Worm (Caenorhabditis elegans): ENCODE data around the gene srbc-7.

The srbc-7 gene

DNA sequence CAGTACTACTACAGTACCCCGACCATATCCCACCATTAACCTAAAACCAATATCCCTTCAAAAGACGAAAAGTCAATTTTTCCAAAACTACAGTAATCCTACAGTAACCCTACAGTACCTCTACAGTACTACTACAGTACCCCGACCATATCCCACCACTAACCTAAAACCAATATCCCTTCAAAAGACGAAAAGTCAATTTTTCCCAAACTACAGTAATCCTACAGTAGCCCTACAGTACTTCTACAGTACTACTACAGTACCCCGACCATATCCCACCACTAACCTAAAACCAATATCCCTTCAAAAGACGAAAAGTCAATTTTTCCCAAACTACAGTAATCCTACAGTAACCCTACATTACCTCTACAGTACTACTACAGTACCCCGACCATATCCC, 43.9 kb downstream of the srbc-7 start:
- TF ChIP-seq Y67H2A.10 (GFP tag; conservative IDR thresholded peaks at IDR 0.05) (peak; percentile 19; the same call in 1 of the 2 replicates), pbrm-1 (GFP tag; IDR thresholded peaks at IDR 0.05) (0 out of 2 replicates have a peak, but pooled peaks have one; percentile 34), F37B4.10 (GFP tag; IDR thresholded peaks at IDR 0.05) (peak; percentile 94; the same call in 1 of the 2 replicates), F39B2.1 (GFP tag; IDR thresholded peaks at IDR 0.05) (0 out of 2 replicates have a peak, but pooled peaks have one; percentile 51), egl-18 (GFP tag; IDR thresholded peaks at IDR 0.05) (0 out of 2 replicates have a peak, but pooled peaks have one; percentile 53), attf-3 (GFP tag; conservative IDR thresholded peaks at IDR 0.05) (peak; percentile 62), bed-1 (GFP tag; IDR thresholded peaks at IDR 0.05) (0 out of 2 replicates have a peak, but pooled peaks have one; percentile 20), ztf-6 (GFP tag; IDR thresholded peaks at IDR 0.05) (0 out of 2 replicates have a peak, but pooled peaks have one; percentile 35), bed-2 (GFP tag; IDR thresholded peaks at IDR 0.05) (peak; percentile 9; the same call in 1 of the 2 replicates), sea-2 (GFP tag; IDR thresholded peaks at IDR 0.05) (0 out of 2 replicates have a peak, but pooled peaks have one; percentile 33), ztf-28 (GFP tag; IDR thresholded peaks at IDR 0.05) (0 out of 2 replicates have a peak, but pooled peaks have one; percentile 43), ztf-25 (GFP tag; IDR thresholded peaks at IDR 0.05) (0 out of 2 replicates have a peak, but pooled peaks have one; percentile 75), ekl-4 (GFP tag; IDR thresholded peaks at IDR 0.05) (peak; percentile 21; the same call in 1 of the 2 replicates), egrh-3 (GFP tag; IDR thresholded peaks at IDR 0.05) (peak; percentile 88)

DNA sequence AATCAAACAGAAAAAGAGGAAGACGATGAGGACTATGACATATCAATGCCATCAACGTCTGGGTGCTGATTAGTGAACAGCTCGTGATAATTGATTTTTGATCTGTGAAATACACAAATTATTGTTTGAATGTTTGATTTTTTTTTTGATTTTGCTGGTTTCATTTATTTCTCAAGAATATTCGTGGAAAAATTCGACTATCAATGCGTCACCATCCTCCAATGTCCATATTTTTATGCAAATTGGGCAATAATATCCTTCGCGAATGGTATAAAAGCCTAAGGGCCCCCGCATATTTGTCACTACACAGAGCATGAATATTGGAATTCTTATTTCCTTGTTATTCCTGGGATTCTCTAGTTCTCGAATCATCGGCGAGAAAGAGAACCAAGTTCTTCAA, 47.6 kb downstream of the srbc-7 start, which contains the start of gene try-13:
Gene try-13, plus strand, starts transcription at position 301 of the 400 bp plus-strand sequence.
- TF ChIP-seq ztf-22 (GFP tag; optimal IDR thresholded peaks at IDR 0.05) (no peak), hmg-20 (GFP tag; IDR thresholded peaks at IDR 0.05) (no peak), mcd-1 (GFP tag; IDR thresholded peaks at IDR 0.05) (no peak), let-526 (GFP tag; IDR thresholded peaks at IDR 0.05) (no peak), lsy-27 (tag; optimal IDR thresholded peaks at IDR 0.05; ENCODE audit: borderline replicate concordance, insufficient read depth) (no peak), ZK185.1 (tag; optimal IDR thresholded peaks at IDR 0.05; ENCODE audit: poor library complexity, severe bottlenecking) (no peak), T26A5.8 (tag; optimal IDR thresholded peaks at IDR 0.05) (no peak), repo-1 (tag; optimal IDR thresholded peaks at IDR 0.05) (no peak), F23B12.7 (tag; optimal IDR thresholded peaks at IDR 0.05; ENCODE audit: insufficient read depth) (no peak), F57A8.1 (GFP tag; optimal IDR thresholded peaks at IDR 0.05) (no peak), C06A6.2 (GFP tag; conservative IDR thresholded peaks at IDR 0.05) (no peak)

DNA sequence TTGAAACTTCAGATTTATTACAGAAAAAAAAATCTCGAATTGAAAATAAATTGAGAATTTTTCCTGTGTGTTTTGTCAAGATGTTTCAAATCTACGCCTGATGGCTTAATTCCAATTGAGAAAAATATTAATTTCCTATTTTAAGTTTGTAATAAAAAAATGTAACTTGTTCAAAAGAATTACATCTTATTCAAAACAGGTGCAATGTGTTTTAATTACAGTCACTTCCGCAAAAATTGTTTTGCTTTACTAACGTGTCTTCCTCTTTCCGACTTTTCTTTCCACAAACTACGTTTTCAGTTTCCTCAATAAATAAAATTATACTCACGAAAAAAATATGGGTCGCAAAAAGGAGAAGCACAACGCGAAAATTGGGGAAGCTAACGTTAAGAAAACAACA, 49.4 kb downstream of the srbc-7 start, which contains the start of gene F25E5.16:
Gene F25E5.16, plus strand, starts transcription at position 301 of the 400 bp plus-strand sequence.
- TF ChIP-seq egl-44 (GFP tag; IDR thresholded peaks at IDR 0.05) (no peak), sdz-38 (tag; optimal IDR thresholded peaks at IDR 0.05) (no peak), F52B5.7 (tag; optimal IDR thresholded peaks at IDR 0.05) (no peak), rec-8 (tag; optimal IDR thresholded peaks at IDR 0.05) (no peak), F22D6.2 (tag; optimal IDR thresholded peaks at IDR 0.05) (no peak), die-1 (tag; optimal IDR thresholded peaks at IDR 0.05) (no peak), fkh-3 (tag; optimal IDR thresholded peaks at IDR 0.05) (no peak), rpc-1 (optimal IDR thresholded peaks at IDR 0.05) (no peak), rpc-1 (tag; optimal IDR thresholded peaks at IDR 0.05) (no peak), lin-26 (GFP tag; IDR thresholded peaks at IDR 0.05) (no peak), madf-10 (tag; optimal IDR thresholded peaks at IDR 0.05) (no peak), lin-54 (GFP tag; optimal IDR thresholded peaks at IDR 0.05) (no peak), tbx-9 (tag; optimal IDR thresholded peaks at IDR 0.05; ENCODE audit: borderline replicate concordance) (no peak), F10E7.11 (tag; optimal IDR thresholded peaks at IDR 0.05) (no peak), F55B11.4 (tag; optimal IDR thresholded peaks at IDR 0.05; ENCODE audit: borderline replicate concordance, insufficient read depth) (no peak), attf-6 (GFP tag; IDR thresholded peaks at IDR 0.05) (no peak)

Data from whole organism, young adult.